Fruit fly (Drosophila melanogaster): ENCODE data around the gene CG5282.

DNA sequence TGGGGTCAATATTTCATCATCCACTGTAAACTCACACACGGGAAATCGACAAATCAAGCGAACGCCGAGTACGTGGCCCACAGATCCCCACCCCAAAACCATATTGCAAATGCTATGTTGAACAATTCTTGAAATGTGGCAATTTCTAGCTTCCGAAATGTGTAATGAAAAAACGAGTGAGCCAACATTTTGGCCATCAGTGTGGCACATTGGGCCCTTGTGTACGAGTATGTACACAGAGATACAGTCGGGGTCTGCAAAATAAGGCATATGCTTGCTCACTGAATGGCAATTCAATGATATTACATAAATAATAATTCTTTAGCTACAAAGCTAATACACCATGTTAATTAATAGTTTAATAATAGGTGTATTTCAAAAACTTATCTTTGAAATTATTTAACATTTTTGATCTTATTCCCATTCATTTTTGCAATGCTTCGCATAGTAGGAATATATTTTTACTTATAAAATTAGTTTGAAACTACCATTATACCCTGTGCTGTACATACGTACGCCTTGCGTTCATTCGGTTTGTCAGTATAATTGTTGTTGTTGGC lies 26.2 kb downstream of the CG5282 start:
- TF ChIP-seq Myc (optimal IDR thresholded peaks at IDR 0.05) = no peak
- no peak for TF ChIP-seq ttk (optimal IDR thresholded peaks at IDR 0.05)
- no peak for TF ChIP-seq psq (optimal IDR thresholded peaks at IDR 0.05)
- TF ChIP-seq Sin3A (optimal IDR thresholded peaks at IDR 0.05) = no peak

All from Kc167 (cell line).